Comparison of ENCODE assay signal across 3 fruit fly cellular contexts in the genomic region with DNA sequence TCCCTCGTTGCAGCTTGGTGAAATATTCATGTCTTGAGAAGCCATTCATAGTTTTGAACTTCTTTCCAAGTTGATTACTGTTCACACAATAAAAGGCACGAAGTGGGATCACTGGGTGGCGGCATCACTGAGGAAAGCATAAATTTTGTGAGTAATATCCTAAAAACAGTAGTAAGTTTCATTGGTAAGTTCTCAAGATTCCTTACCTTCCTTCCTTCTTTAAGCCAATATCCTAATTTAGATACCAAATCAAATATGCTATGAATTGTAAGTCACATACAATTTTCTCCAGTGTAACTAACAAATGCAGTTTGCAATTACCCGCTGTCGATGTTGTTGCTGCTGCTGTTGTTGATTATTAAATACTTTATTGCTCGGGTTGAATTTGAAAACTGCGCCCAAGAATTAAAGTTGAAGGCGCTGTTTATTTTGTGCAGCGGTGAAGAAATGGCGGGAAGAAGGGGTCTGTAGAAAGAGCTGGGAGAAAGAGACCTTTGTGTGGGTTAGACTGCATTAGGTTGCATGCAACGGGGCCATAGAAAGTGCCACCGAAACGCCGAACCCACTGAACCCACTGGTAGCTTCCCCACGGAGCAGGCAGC.
TF ChIP-seq lines count a peak whose summit lies in the region.

No protein-coding gene starts in this region.

- no peak for TF ChIP-seq CTCF in whole organism, embryonic (GFP tag; optimal IDR thresholded peaks at IDR 0.05; lab: Kevin White, UChicago)

TF ChIP-seq in whole organism, embryonic, 481 proteins besides CTCF, POLR2A, EP300 and RAD21 (continues in another document):
- TF ChIP-seq CG3163 (GFP tag; optimal IDR thresholded peaks at IDR 0.05; lab: Kevin White, UChicago) (no peak), az2 (GFP tag; optimal IDR thresholded peaks at IDR 0.05; lab: Kevin White, UChicago) (peak; percentile 7), CG9437 (GFP tag; optimal IDR thresholded peaks at IDR 0.05; lab: Kevin White, UChicago) (no peak), dimm (GFP tag; IDR thresholded peaks at IDR 0.05; lab: Robert Waterston, UW) (no peak), CG5180 (GFP tag; optimal IDR thresholded peaks at IDR 0.05; lab: Kevin White, UChicago) (no peak), CG2712 (tag; optimal IDR thresholded peaks at IDR 0.05; lab: Kevin White, UChicago) (peak; percentile 2), CG3847 (GFP tag; IDR thresholded peaks at IDR 0.05; lab: Robert Waterston, UW) (no peak), CG30020 (tag; optimal IDR thresholded peaks at IDR 0.05; lab: Kevin White, UChicago) (no peak), corto (GFP tag; optimal IDR thresholded peaks at IDR 0.05; lab: Kevin White, UChicago) (no peak), unpg (GFP tag; optimal IDR thresholded peaks at IDR 0.05; lab: Kevin White, UChicago) (peak; percentile 28), exex (tag; optimal IDR thresholded peaks at IDR 0.05; lab: Kevin White, UChicago) (no peak), CG10979 (tag; optimal IDR thresholded peaks at IDR 0.05; lab: Kevin White, UChicago) (peak; percentile 28), CG1603 (tag; optimal IDR thresholded peaks at IDR 0.05; lab: Kevin White, UChicago) (peak; percentile 52), Hey (tag; optimal IDR thresholded peaks at IDR 0.05; lab: Kevin White, UChicago) (no peak), crc (GFP tag; optimal IDR thresholded peaks at IDR 0.05; lab: Kevin White, UChicago) (no peak), Blimp-1 (GFP tag; optimal IDR thresholded peaks at IDR 0.05; lab: Kevin White, UChicago) (peak; percentile 24), CG9727 (GFP tag; optimal IDR thresholded peaks at IDR 0.05; lab: Kevin White, UChicago) (no peak), sqz (GFP tag; optimal IDR thresholded peaks at IDR 0.05; lab: Kevin White, UChicago) (no peak), sens (GFP tag; lab: Kevin White, UChicago) (peak; percentile 85), wor (GFP tag; IDR thresholded peaks at IDR 0.05; lab: Robert Waterston, UW) (no peak), phol (tag; optimal IDR thresholded peaks at IDR 0.05; lab: Kevin White, UChicago) (peak; percentile 31), BEAF-32 (GFP tag; optimal IDR thresholded peaks at IDR 0.05; lab: Kevin White, UChicago) (no peak), chif (GFP tag; optimal IDR thresholded peaks at IDR 0.05; lab: Kevin White, UChicago) (peak in 1 of 2 experiments; percentile 17), ato (GFP tag; IDR thresholded peaks at IDR 0.05; lab: Robert Waterston, UW; ENCODE audit: partially characterized antibody) (no peak), CG7556 (GFP tag; optimal IDR thresholded peaks at IDR 0.05; lab: Kevin White, UChicago) (no peak), fd96Cb (tag; optimal IDR thresholded peaks at IDR 0.05; lab: Kevin White, UChicago) (peak; percentile 8), danr (GFP tag; IDR thresholded peaks at IDR 0.05; lab: Robert Waterston, UW) (no peak), salm (tag; optimal IDR thresholded peaks at IDR 0.05; lab: Kevin White, UChicago) (no peak), sug (tag; optimal IDR thresholded peaks at IDR 0.05; lab: Kevin White, UChicago) (no peak)

TF ChIP-seq in whole organism, prepupa, 60 proteins besides CTCF, POLR2A, EP300 and RAD21 (continues in another document):
- TF ChIP-seq CG3919 (GFP tag; optimal IDR thresholded peaks at IDR 0.05; lab: Kevin White, UChicago) (peak; percentile 33), net (GFP tag; optimal IDR thresholded peaks at IDR 0.05; lab: Kevin White, UChicago) (peak; percentile 26), fkh (GFP tag; optimal IDR thresholded peaks at IDR 0.05; lab: Kevin White, UChicago) (no peak), CG6163 (GFP tag; IDR thresholded peaks at IDR 0.05; lab: Robert Waterston, UW) (peak; percentile 73), ss (GFP tag; optimal IDR thresholded peaks at IDR 0.05; lab: Kevin White, UChicago) (peak in 1 of 2 experiments; percentile 6), CG16779 (tag; optimal IDR thresholded peaks at IDR 0.05; lab: Kevin White, UChicago) (no peak), Smox (GFP tag; optimal IDR thresholded peaks at IDR 0.05; lab: Kevin White, UChicago) (no peak), dsx (GFP tag; optimal IDR thresholded peaks at IDR 0.05; lab: Kevin White, UChicago; ENCODE audit: poor library complexity, severe bottlenecking) (peak; percentile 15), dac (GFP tag; optimal IDR thresholded peaks at IDR 0.05; lab: Kevin White, UChicago) (no peak), CG6276 (GFP tag; optimal IDR thresholded peaks at IDR 0.05; lab: Kevin White, UChicago) (peak; percentile 47), Eip75B (GFP tag; optimal IDR thresholded peaks at IDR 0.05; lab: Kevin White, UChicago) (peak; percentile 6), OdsH (GFP tag; optimal IDR thresholded peaks at IDR 0.05; lab: Kevin White, UChicago) (peak; percentile 45), Blimp-1 (GFP tag; optimal IDR thresholded peaks at IDR 0.05; lab: Kevin White, UChicago) (no peak), Hr39 (GFP tag; optimal IDR thresholded peaks at IDR 0.05; lab: Kevin White, UChicago) (no peak), eg (GFP tag; IDR thresholded peaks at IDR 0.05; lab: Robert Waterston, UW) (peak; percentile 49; the same call in 1 of the 3 replicates), Lpt (GFP tag; optimal IDR thresholded peaks at IDR 0.05; lab: Kevin White, UChicago) (peak; percentile 9), Ets21C (GFP tag; optimal IDR thresholded peaks at IDR 0.05; lab: Kevin White, UChicago) (no peak), Eip93F (GFP tag; optimal IDR thresholded peaks at IDR 0.05; lab: Kevin White, UChicago) (no peak), CG8319 (GFP tag; optimal IDR thresholded peaks at IDR 0.05; lab: Kevin White, UChicago) (no peak), cyc (GFP tag; optimal IDR thresholded peaks at IDR 0.05; lab: Kevin White, UChicago) (no peak), svp (GFP tag; lab: Kevin White, UChicago) (peak; percentile 54), Hr38 (GFP tag; optimal IDR thresholded peaks at IDR 0.05; lab: Kevin White, UChicago) (no peak), CG4318 (GFP tag; optimal IDR thresholded peaks at IDR 0.05; lab: Kevin White, UChicago) (peak; percentile 41), CG10669 (GFP tag; optimal IDR thresholded peaks at IDR 0.05; lab: Kevin White, UChicago) (peak; percentile 26), CG11294 (GFP tag; IDR thresholded peaks at IDR 0.05; lab: Robert Waterston, UW) (no peak), CG34406 (GFP tag; optimal IDR thresholded peaks at IDR 0.05; lab: Kevin White, UChicago) (no peak), acj6 (GFP tag; optimal IDR thresholded peaks at IDR 0.05; lab: Kevin White, UChicago) (peak; percentile 41), Eip78C (GFP tag; lab: Kevin White, UChicago) (peak; percentile 72), CG6792 (GFP tag; optimal IDR thresholded peaks at IDR 0.05; lab: Kevin White, UChicago) (no peak), CG8632 (GFP tag; optimal IDR thresholded peaks at IDR 0.05; lab: Kevin White, UChicago) (no peak), CG31627 (GFP tag; optimal IDR thresholded peaks at IDR 0.05; lab: Kevin White, UChicago) (no peak)

TF ChIP-seq in whole organism, pupa, 21 proteins besides CTCF, POLR2A, EP300 and RAD21:
- TF ChIP-seq CG8301 (tag; optimal IDR thresholded peaks at IDR 0.05; lab: Kevin White, UChicago): peak; percentile 54
- TF ChIP-seq CG9948 (tag; optimal IDR thresholded peaks at IDR 0.05; lab: Kevin White, UChicago): peak; percentile 30
- peak; percentile 32 for TF ChIP-seq CG17806 (tag; optimal IDR thresholded peaks at IDR 0.05; lab: Kevin White, UChicago)
- TF ChIP-seq CG15710 (tag; optimal IDR thresholded peaks at IDR 0.05; lab: Kevin White, UChicago): peak; percentile 16
- peak; percentile 12 for TF ChIP-seq CG34367 (tag; optimal IDR thresholded peaks at IDR 0.05; lab: Kevin White, UChicago)
- no peak for TF ChIP-seq CG4496 (GFP tag; IDR thresholded peaks at IDR 0.05; lab: Robert Waterston, UW)
- peak; percentile 48 for TF ChIP-seq Pif1A (GFP tag; optimal IDR thresholded peaks at IDR 0.05; lab: Kevin White, UChicago)
- TF ChIP-seq EcR (GFP tag; optimal IDR thresholded peaks at IDR 0.05; lab: Kevin White, UChicago): no peak
- peak; percentile 19 for TF ChIP-seq CG8159 (tag; optimal IDR thresholded peaks at IDR 0.05; lab: Kevin White, UChicago)
- no peak for TF ChIP-seq CG13204 (GFP tag; optimal IDR thresholded peaks at IDR 0.05; lab: Kevin White, UChicago)
- TF ChIP-seq rn (GFP tag; IDR thresholded peaks at IDR 0.05; lab: Robert Waterston, UW): 0 out of 2 replicates have a peak, but pooled peaks have one; percentile 9
- TF ChIP-seq CG32121 (GFP tag; IDR thresholded peaks at IDR 0.05; lab: Robert Waterston, UW): no peak
- peak; percentile 61 for TF ChIP-seq CG14655 (GFP tag; optimal IDR thresholded peaks at IDR 0.05; lab: Kevin White, UChicago)
- TF ChIP-seq fd96Ca (GFP tag; IDR thresholded peaks at IDR 0.05; lab: Robert Waterston, UW): peak; percentile 42; the same call in 1 of the 3 replicates
- TF ChIP-seq CG12605 (GFP tag; IDR thresholded peaks at IDR 0.05; lab: Robert Waterston, UW): 0 out of 2 replicates have a peak, but pooled peaks have one; percentile 21
- peak; percentile 27; the same call in 1 of the 2 replicates for TF ChIP-seq Ets98B (GFP tag; IDR thresholded peaks at IDR 0.05; lab: Robert Waterston, UW)

Comparison
In these comparisons a context has a peak if more than half of its experiments do, and no peak if none do; other contexts are left out.
1. Of the 7 proteins assayed by ChIP-seq in both whole organism, embryonic and whole organism, prepupa: peak only in whole organism, embryonic: Blimp-1 and Sox102F; only in whole organism, prepupa: Gug and Lpt; in both: none; in neither: 3.